Fruit fly (Drosophila melanogaster) whole organism, embryonic: ENCODE measurements around the gene eIF3l.

Source experiments
- CG10267 ChIP-seq: fragments of 200-800 bp; sonication (Bioruptor generic); optimal IDR thresholded peaks from 2 replicates; lab custom pipeline; 2018; ENCODE audit warnings: missing biosample characterization, mild to moderate bottlenecking, missing genetic modification characterization, moderate library complexity
- CG10274 ChIP-seq: fragments of 200-800 bp; sonication (Bioruptor generic); optimal IDR thresholded peaks from 3 replicates; lab custom pipeline; 2017; ENCODE audit warnings: missing biosample characterization, mild to moderate bottlenecking, missing genetic modification characterization
- CG13775 ChIP-seq: fragments of 200-800 bp; sonication (Bioruptor generic); optimal IDR thresholded peaks from 3 replicates; lab custom pipeline; 2017; ENCODE audit warnings: missing biosample characterization, mild to moderate bottlenecking, missing genetic modification characterization
- CG13894 ChIP-seq: fragments of 200-800 bp; sonication (Bioruptor generic); optimal IDR thresholded peaks from 3 replicates; lab custom pipeline; 2018; ENCODE audit warnings: missing biosample characterization, mild to moderate bottlenecking, missing genetic modification characterization, moderate library complexity
- CG15514 ChIP-seq: fragments of 200-800 bp; sonication (Bioruptor generic); optimal IDR thresholded peaks from 3 replicates; lab custom pipeline; 2017; ENCODE audit warnings: missing biosample characterization, missing genetic modification characterization, mild to moderate bottlenecking, moderate library complexity, missing genetic modification reagents
- CG16813 ChIP-seq: fragments of 200-800 bp; sonication (Bioruptor generic); IDR thresholded peaks from 3 replicates; pipeline ENCODE4 v1.3.6; 2022; ENCODE audit warnings: missing biosample characterization, missing genetic modification characterization; ENCODE audit not compliant: partially characterized antibody
- CG17186 ChIP-seq: fragments of 200-800 bp; sonication (Bioruptor generic); optimal IDR thresholded peaks from 3 replicates; lab custom pipeline; 2017; ENCODE audit warnings: missing biosample characterization, missing genetic modification reagents, missing genetic modification characterization
- CG17568 ChIP-seq: fragments of 200-800 bp; sonication (Bioruptor generic); optimal IDR thresholded peaks from 2 replicates; lab custom pipeline; 2018; ENCODE audit warnings: missing biosample characterization, mild to moderate bottlenecking, missing genetic modification characterization, moderate library complexity
- CG2116 ChIP-seq: fragments of 200-800 bp; sonication (Bioruptor generic); optimal IDR thresholded peaks from 3 replicates; lab custom pipeline; 2018; ENCODE audit warnings: missing biosample characterization, mild to moderate bottlenecking, missing genetic modification characterization
- CG2129 ChIP-seq: fragments of 200-800 bp; sonication (Bioruptor generic); IDR thresholded peaks from 2 replicates; pipeline ENCODE4 v1.3.6; 2022; ENCODE audit warnings: missing biosample characterization, missing genetic modification characterization; ENCODE audit not compliant: partially characterized antibody
- CG2712 ChIP-seq: fragments of 200-800 bp; optimal IDR thresholded peaks from 3 replicates; lab custom pipeline; 2019; ENCODE audit warnings: missing biosample characterization, mild to moderate bottlenecking, missing genetic modification characterization, moderate library complexity
- CG3838 ChIP-seq: fragments of 200-800 bp; sonication (Bioruptor generic); optimal IDR thresholded peaks from 3 replicates; lab custom pipeline; 2016; ENCODE audit warnings: missing biosample characterization, missing genetic modification characterization
- CG4360 ChIP-seq: fragments of 200-800 bp; sonication (Bioruptor generic); IDR thresholded peaks from 2 replicates; pipeline ENCODE4 v1.3.6; 2022; ENCODE audit warnings: missing biosample characterization, missing genetic modification characterization
- CG4404 ChIP-seq: fragments of 200-800 bp; sonication (Bioruptor generic); IDR thresholded peaks from 2 replicates; pipeline ENCODE4 v1.3.6; 2022; ENCODE audit warnings: missing biosample characterization, missing genetic modification characterization
- CG6791 ChIP-seq: fragments of 200-800 bp; sonication (Bioruptor generic); IDR thresholded peaks from 3 replicates; pipeline ENCODE4 v1.3.6; 2022; ENCODE audit warnings: missing biosample characterization, missing genetic modification characterization; ENCODE audit not compliant: partially characterized antibody
- CG8924 ChIP-seq: fragments of 200-800 bp; optimal IDR thresholded peaks from 3 replicates; lab custom pipeline; 2019; ENCODE audit warnings: missing biosample characterization, mild to moderate bottlenecking, missing genetic modification characterization, moderate library complexity
- CG9609 ChIP-seq: fragments of 200-800 bp; sonication (Bioruptor generic); optimal IDR thresholded peaks from 3 replicates; lab custom pipeline; 2016; ENCODE audit warnings: missing biosample characterization, missing genetic modification characterization
- Dll ChIP-seq: fragments of 200-800 bp; sonication (Bioruptor generic); IDR thresholded peaks from 4 replicates; pipeline ENCODE4 v1.3.6; 2022; ENCODE audit warnings: missing biosample characterization, missing genetic modification characterization; ENCODE audit not compliant: partially characterized antibody
- Doc2 ChIP-seq: fragments of 200-800 bp; sonication (Bioruptor generic); IDR thresholded peaks from 2 replicates; pipeline ENCODE4 v1.3.6; 2022; ENCODE audit warnings: missing biosample characterization, missing genetic modification characterization
- Dp ChIP-seq: fragments of 200-800 bp; sonication (Bioruptor generic); optimal IDR thresholded peaks from 2 replicates; lab custom pipeline; 2018; ENCODE audit warnings: missing biosample characterization, mild to moderate bottlenecking, missing genetic modification characterization, moderate library complexity
- H2.0 ChIP-seq: fragments of 200-800 bp; sonication (Bioruptor generic); IDR thresholded peaks from 2 replicates; pipeline ENCODE4 v1.3.6; 2022; ENCODE audit warnings: missing biosample characterization, missing genetic modification characterization
- HLHmδ ChIP-seq: fragments of 200-800 bp; sonication (Bioruptor generic); optimal IDR thresholded peaks from 2 replicates; lab custom pipeline; 2018; ENCODE audit warnings: missing biosample characterization, mild to moderate bottlenecking, missing genetic modification characterization, moderate library complexity
- MESR4 ChIP-seq: fragments of 200-800 bp; sonication (Bioruptor generic); optimal IDR thresholded peaks from 2 replicates; lab custom pipeline; 2018; ENCODE audit warnings: missing biosample characterization, mild to moderate bottlenecking, missing genetic modification characterization, moderate library complexity
- Med ChIP-seq: fragments of 200-800 bp; sonication (Bioruptor generic); peaks from one replicate; lab custom pipeline; 2016; ENCODE audit warnings: missing biosample characterization, missing genetic modification characterization, mild to moderate bottlenecking, inconsistent platforms, moderate library complexity
- Nf-YA ChIP-seq: fragments of 200-800 bp; sonication (Bioruptor generic); IDR thresholded peaks from 2 replicates; pipeline ENCODE4 v1.3.6; 2022; ENCODE audit warnings: missing biosample characterization, missing genetic modification characterization
- Poxn ChIP-seq: fragments of 200-800 bp; sonication (Bioruptor generic); IDR thresholded peaks from 2 replicates; pipeline ENCODE4 v1.3.6; 2022; ENCODE audit warnings: missing biosample characterization, missing genetic modification characterization
- TFAM ChIP-seq: fragments of 200-800 bp; sonication (Bioruptor generic); optimal IDR thresholded peaks from 2 replicates; lab custom pipeline; 2017; ENCODE audit warnings: missing biosample characterization, missing genetic modification characterization, inconsistent platforms
- bbx ChIP-seq: fragments of 200-800 bp; sonication (Bioruptor generic); IDR thresholded peaks from 2 replicates; pipeline ENCODE4 v1.3.6; 2022; ENCODE audit warnings: missing biosample characterization, missing genetic modification characterization; ENCODE audit not compliant: partially characterized antibody
- bigmax ChIP-seq: fragments of 200-800 bp; sonication (Bioruptor generic); optimal IDR thresholded peaks from 2 replicates; lab custom pipeline; 2018; ENCODE audit warnings: missing biosample characterization, mild to moderate bottlenecking, missing genetic modification characterization
- cas ChIP-seq: fragments of 200-800 bp; sonication (Bioruptor generic); IDR thresholded peaks from 2 replicates; pipeline ENCODE4 v1.3.6; 2022; ENCODE audit warnings: missing biosample characterization, missing genetic modification characterization
- chinmo ChIP-seq: fragments of 200-800 bp; sonication (Bioruptor generic); IDR thresholded peaks from 4 replicates; pipeline ENCODE4 v1.3.6; 2022; ENCODE audit warnings: missing biosample characterization, missing genetic modification characterization; ENCODE audit not compliant: partially characterized antibody
- chm ChIP-seq: fragments of 200-800 bp; sonication (Bioruptor generic); IDR thresholded peaks from 2 replicates; pipeline ENCODE4 v1.3.6; 2022; ENCODE audit warnings: missing biosample characterization, missing genetic modification characterization
- gce ChIP-seq: fragments of 200-800 bp; sonication (Bioruptor generic); IDR thresholded peaks from 3 replicates; pipeline ENCODE4 v1.3.6; 2022; ENCODE audit warnings: missing biosample characterization, missing genetic modification characterization
- hb ChIP-seq: fragments of 200-800 bp; sonication (Bioruptor generic); IDR thresholded peaks from 3 replicates; pipeline ENCODE4 v1.3.6; 2022; ENCODE audit warnings: missing biosample characterization, missing genetic modification characterization; ENCODE audit not compliant: partially characterized antibody
- hbn ChIP-seq: fragments of 200-800 bp; sonication (Bioruptor generic); IDR thresholded peaks from 2 replicates; pipeline ENCODE4 v1.3.6; 2022; ENCODE audit warnings: missing biosample characterization, missing genetic modification characterization; ENCODE audit not compliant: partially characterized antibody
- her ChIP-seq: fragments of 200-800 bp; sonication (Bioruptor generic); optimal IDR thresholded peaks from 2 replicates; lab custom pipeline; 2016; ENCODE audit warnings: missing biosample characterization, missing genetic modification characterization
- insv ChIP-seq, 2 experiments: fragments of 200-800 bp; sonication (Bioruptor generic); optimal IDR thresholded peaks; 3 replicates each; lab custom pipeline; 2016 to 2018; ENCODE audit warnings: missing biosample characterization in 2 of 2, missing genetic modification characterization in 2 of 2
- inv ChIP-seq: fragments of 200-800 bp; sonication (Bioruptor generic); IDR thresholded peaks from 2 replicates; pipeline ENCODE4 v1.3.6; 2022; ENCODE audit warnings: missing biosample characterization, missing genetic modification characterization; ENCODE audit not compliant: partially characterized antibody
- mld ChIP-seq: fragments of 200-800 bp; sonication (Bioruptor generic); IDR thresholded peaks from 3 replicates; pipeline ENCODE4 v1.3.6; 2022; ENCODE audit warnings: missing biosample characterization, missing genetic modification characterization; ENCODE audit not compliant: partially characterized antibody
- nerfin-2 ChIP-seq: fragments of 200-800 bp; sonication (Bioruptor generic); IDR thresholded peaks from 2 replicates; pipeline ENCODE4 v1.3.6; 2022; ENCODE audit warnings: missing biosample characterization, missing genetic modification characterization; ENCODE audit not compliant: partially characterized antibody
- onecut ChIP-seq: fragments of 200-800 bp; sonication (Bioruptor generic); IDR thresholded peaks from 2 replicates; pipeline ENCODE4 v1.3.6; 2022; ENCODE audit warnings: missing biosample characterization, missing genetic modification characterization
- row ChIP-seq: fragments of 200-800 bp; sonication (Bioruptor generic); IDR thresholded peaks from 3 replicates; pipeline ENCODE4 v1.3.6; 2022; ENCODE audit warnings: missing biosample characterization, missing genetic modification characterization
- sna ChIP-seq: fragments of 200-800 bp; sonication (Bioruptor generic); IDR thresholded peaks from 2 replicates; pipeline ENCODE4 v1.3.6; 2022; ENCODE audit warnings: missing biosample characterization, missing genetic modification characterization; ENCODE audit not compliant: partially characterized antibody
- sug ChIP-seq: fragments of 200-800 bp; optimal IDR thresholded peaks from 2 replicates; lab custom pipeline; 2019; ENCODE audit warnings: missing biosample characterization, mild to moderate bottlenecking, missing genetic modification characterization, moderate library complexity
- tna ChIP-seq: fragments of 200-800 bp; sonication (Bioruptor generic); IDR thresholded peaks from 2 replicates; pipeline ENCODE4 v1.3.6; 2022; ENCODE audit warnings: missing biosample characterization, missing genetic modification characterization; ENCODE audit not compliant: partially characterized antibody
- tup ChIP-seq: fragments of 200-800 bp; sonication (Bioruptor generic); optimal IDR thresholded peaks from 2 replicates; lab custom pipeline; 2016; ENCODE audit warnings: missing biosample characterization, mild to moderate bottlenecking, missing genetic modification characterization, moderate library complexity
- unpg ChIP-seq: fragments of 200-800 bp; sonication (Bioruptor generic); optimal IDR thresholded peaks from 3 replicates; lab custom pipeline; 2018; ENCODE audit warnings: missing biosample characterization, mild to moderate bottlenecking, missing genetic modification characterization, moderate library complexity
- vnd ChIP-seq: fragments of 200-800 bp; sonication (Bioruptor generic); IDR thresholded peaks from 3 replicates; pipeline ENCODE4 v1.3.6; 2022; ENCODE audit warnings: missing biosample characterization, missing genetic modification characterization; ENCODE audit not compliant: partially characterized antibody

eIF3l gene

DNA sequence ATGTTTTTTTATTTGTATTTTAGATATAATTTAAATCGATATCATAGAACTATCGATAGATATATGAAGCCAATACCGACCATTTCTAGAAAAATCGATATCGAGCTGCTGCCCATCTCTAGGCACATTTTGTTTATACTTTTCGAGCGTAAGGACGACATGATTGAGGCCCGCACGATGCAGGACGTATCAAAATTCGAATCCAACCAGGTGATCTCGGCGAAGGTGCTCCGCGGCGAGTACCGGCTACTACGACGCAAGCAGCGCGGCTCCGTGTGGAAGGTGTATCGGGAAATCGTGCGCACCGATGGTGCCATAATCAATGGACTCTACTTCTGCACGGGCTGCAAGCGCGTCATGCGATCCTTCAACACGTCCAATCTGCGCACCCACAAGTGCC lies 27.7 kb downstream of the eIF3l start, which contains the start of gene ssp:
Gene ssp (plus strand): TSS at position 102 of the 400 bp plus-strand sequence.
- TF ChIP-seq Nf-YA (GFP tag; lab: Robert Waterston, UW) (no peak), nerfin-2 (GFP tag; lab: Robert Waterston, UW) (peak; percentile 61), CG4360 (GFP tag; lab: Robert Waterston, UW) (0 out of 2 replicates have a peak, but pooled peaks have one; percentile 14), tup (GFP tag; lab: Kevin White, UChicago) (no peak), bbx (GFP tag; lab: Robert Waterston, UW) (peak; percentile 86), HLHmδ (GFP tag; lab: Kevin White, UChicago) (no peak), CG15514 (GFP tag; lab: Kevin White, UChicago) (no peak), bigmax (GFP tag; lab: Kevin White, UChicago) (no peak), chinmo (0 out of 4 replicates have a peak, but pooled peaks have one; percentile 27), MESR4 (GFP tag; lab: Kevin White, UChicago) (peak; percentile 82), CG10274 (GFP tag; lab: Kevin White, UChicago) (no peak), CG4404 (GFP tag; lab: Robert Waterston, UW) (no peak), insv (GFP tag; optimal IDR thresholded peaks at IDR 0.05; lab: Kevin White, UChicago) (no peak), sug (tag; lab: Kevin White, UChicago) (no peak), hbn (GFP tag; lab: Robert Waterston, UW) (peak; percentile 82), vnd (GFP tag; lab: Robert Waterston, UW) (peak; percentile 70), inv (GFP tag; lab: Robert Waterston, UW) (peak; percentile 61), chm (0 out of 2 replicates have a peak, but pooled peaks have one; percentile 7), CG3838 (no peak), CG13894 (tag; lab: Kevin White, UChicago) (no peak), Med (GFP tag; lab: Kevin White, UChicago) (peak; percentile 47), Poxn (no peak), CG9609 (GFP tag; lab: Kevin White, UChicago) (no peak), her (GFP tag; lab: Kevin White, UChicago) (no peak), gce (GFP tag; lab: Robert Waterston, UW) (no peak), CG8924 (peak; percentile 4), CG17568 (GFP tag; lab: Kevin White, UChicago) (no peak), CG2712 (tag; lab: Kevin White, UChicago) (peak; percentile 16), unpg (GFP tag; lab: Kevin White, UChicago) (no peak), tna (GFP tag; lab: Robert Waterston, UW) (peak; percentile 59), TFAM (GFP tag; lab: Kevin White, UChicago) (no peak), CG6791 (GFP tag; lab: Robert Waterston, UW) (peak; percentile 81), Dll (peak; percentile 91), H2.0 (GFP tag; lab: Robert Waterston, UW) (no peak), CG10267 (peak; percentile 46), Dp (peak; percentile 47), mld (peak; percentile 66; the same call in 1 of the 3 replicates), hb (GFP tag; lab: Robert Waterston, UW) (peak; percentile 60; the same call in 1 of the 3 replicates), Doc2 (no peak), cas (no peak), CG2129 (GFP tag; lab: Robert Waterston, UW) (peak; percentile 75), CG17186 (GFP tag; lab: Kevin White, UChicago) (no peak), CG13775 (GFP tag; lab: Kevin White, UChicago) (no peak), row (GFP tag; lab: Robert Waterston, UW) (peak; percentile 41; the same call in 2 of the 3 replicates), onecut (GFP tag; lab: Robert Waterston, UW) (peak; percentile 30; the same call in 1 of the 2 replicates), sna (GFP tag; lab: Robert Waterston, UW) (peak; percentile 83), CG2116 (peak; percentile 27), CG16813 (GFP tag; lab: Robert Waterston, UW) (peak; percentile 68)
